Worm (Caenorhabditis elegans): ENCODE measurements around the gene fbxc-29.
"Not testable (repeated sequence)": the region's sequence is repeated elsewhere in the genome, so short reads cannot be mapped to it uniquely, and the experiment has no call there.

fbxc-29 gene

ce11 chrII:950374-950773, 34.5 kb downstream of the fbxc-29 start:
- TF ChIP-seq sem-4 (tag; optimal IDR thresholded peaks at IDR 0.05) (no peak), nhr-129 (tag; optimal IDR thresholded peaks at IDR 0.05) (no peak), crh-2 (tag; optimal IDR thresholded peaks at IDR 0.05) (no peak), nhr-11 (tag; optimal IDR thresholded peaks at IDR 0.05) (no peak), nhr-237 (tag; optimal IDR thresholded peaks at IDR 0.05) (no peak), sma-3 (GFP tag; optimal IDR thresholded peaks at IDR 0.05) (no peak), fos-1 (tag; optimal IDR thresholded peaks at IDR 0.05) (no peak), ztf-4 (tag; optimal IDR thresholded peaks at IDR 0.05) (no peak), ztf-11 (tag; optimal IDR thresholded peaks at IDR 0.05) (no peak), sma-9 (GFP tag; optimal IDR thresholded peaks at IDR 0.05) (peak; percentile 54), sma-9 (tag; optimal IDR thresholded peaks at IDR 0.05) (no peak), unc-39 (tag; optimal IDR thresholded peaks at IDR 0.05) (no peak), ceh-16 (tag; optimal IDR thresholded peaks at IDR 0.05) (no peak), unc-62 (GFP tag; optimal IDR thresholded peaks at IDR 0.05) (no peak), alr-1 (tag; optimal IDR thresholded peaks at IDR 0.05) (no peak), mab-5 (tag; optimal IDR thresholded peaks at IDR 0.05) (no peak), nhr-10 (tag; optimal IDR thresholded peaks at IDR 0.05) (no peak), C34F6.9 (tag; optimal IDR thresholded peaks at IDR 0.05) (peak; percentile 34), unc-55 (GFP tag; optimal IDR thresholded peaks at IDR 0.05) (peak; percentile 33)

ce11 chrII:953052-953451, 37.2 kb downstream of the fbxc-29 start:
- TF ChIP-seq peb-1 (tag; optimal IDR thresholded peaks at IDR 0.05) (no peak), unc-39 (tag; optimal IDR thresholded peaks at IDR 0.05) (no peak), nhr-12 (tag; optimal IDR thresholded peaks at IDR 0.05) (no peak), elt-3 (tag; optimal IDR thresholded peaks at IDR 0.05) (no peak)

- not testable (repeated sequence) for TF ChIP-seq unc-62 (GFP tag; optimal IDR thresholded peaks at IDR 0.05); nhr-25 (tag; optimal IDR thresholded peaks at IDR 0.05); elt-3 (tag; optimal IDR thresholded peaks at IDR 0.05)
Measured at ce11 chrII:954626-955025, 38.7 kb downstream of the fbxc-29 start, which contains the start of gene fbxc-7. fbxc-7 (plus strand) TSS chrII:954926.

DNA sequence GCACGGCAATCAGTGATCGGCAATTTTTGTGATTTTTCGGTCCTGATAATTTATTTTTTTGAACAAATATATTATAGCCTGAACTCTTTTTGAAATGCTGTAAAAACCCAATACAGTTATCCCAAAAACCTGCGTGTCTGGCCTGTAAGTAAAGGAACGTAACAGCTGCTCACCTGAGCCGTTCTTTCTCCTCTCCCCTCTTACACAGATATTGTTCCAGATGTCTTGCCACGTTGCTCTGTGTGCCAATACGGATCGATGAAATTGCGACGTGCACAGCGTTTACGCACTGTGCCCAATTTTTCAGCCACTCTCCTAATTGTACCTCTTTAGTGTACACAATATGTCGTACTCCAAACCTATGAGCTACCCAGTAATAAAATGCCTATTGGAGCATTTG, 42.7 kb downstream of the fbxc-29 start, which contains the start of gene sdz-4:
Gene sdz-4 (plus strand): TSS at position 301 of the 400 bp plus-strand sequence.
- TF ChIP-seq lsy-2 (tag; optimal IDR thresholded peaks at IDR 0.05) (no peak), sem-4 (tag; optimal IDR thresholded peaks at IDR 0.05) (no peak), lin-13 (GFP tag; optimal IDR thresholded peaks at IDR 0.05) (no peak), ztf-11 (tag; optimal IDR thresholded peaks at IDR 0.05) (no peak), zag-1 (tag; optimal IDR thresholded peaks at IDR 0.05) (no peak), aly-2 (tag; optimal IDR thresholded peaks at IDR 0.05) (no peak), R02D3.7 (tag; optimal IDR thresholded peaks at IDR 0.05) (no peak), gmeb-1 (tag; optimal IDR thresholded peaks at IDR 0.05) (no peak), nhr-11 (tag; optimal IDR thresholded peaks at IDR 0.05) (no peak), C34F6.9 (tag; optimal IDR thresholded peaks at IDR 0.05) (no peak), elt-3 (tag; optimal IDR thresholded peaks at IDR 0.05) (no peak), snpc-4 (tag; optimal IDR thresholded peaks at IDR 0.05) (no peak), unc-62 (GFP tag; optimal IDR thresholded peaks at IDR 0.05) (no peak), alr-1 (tag; optimal IDR thresholded peaks at IDR 0.05) (no peak), blmp-1 (tag; optimal IDR thresholded peaks at IDR 0.05; ENCODE audit: insufficient read depth) (no peak)

DNA sequence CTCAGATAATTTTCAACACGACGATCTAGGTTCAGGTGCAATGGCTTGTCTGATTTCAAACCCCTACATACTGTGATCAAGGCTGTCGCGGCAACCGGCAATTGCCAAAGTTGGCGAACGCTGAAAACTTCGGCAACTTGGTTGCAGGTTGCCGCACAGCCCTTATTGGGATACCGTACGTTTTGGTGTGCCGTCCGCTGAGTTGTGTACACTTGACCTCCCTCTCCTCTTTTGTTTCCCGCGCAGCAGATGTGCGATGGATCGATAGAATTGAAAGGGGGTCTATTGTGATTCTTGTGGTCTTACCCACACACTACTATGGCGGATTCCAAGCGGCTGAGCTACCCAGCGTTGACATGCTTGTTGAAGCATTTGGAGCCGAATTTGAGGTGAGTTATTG, 44.3 kb downstream of the fbxc-29 start, which contains the start of the genes C32B5.18 and C32B5.7:
Gene C32B5.18 (plus strand): TSS at position 301 of the 400 bp plus-strand sequence.
Gene C32B5.7 (plus strand): TSS at position 311 of the 400 bp plus-strand sequence.
- no peak for TF ChIP-seq ceh-82 (tag; optimal IDR thresholded peaks at IDR 0.05)
- no peak for TF ChIP-seq nhr-25 (tag; optimal IDR thresholded peaks at IDR 0.05)
- TF ChIP-seq aly-2 (tag; optimal IDR thresholded peaks at IDR 0.05), result no peak
- no peak for TF ChIP-seq lsy-2 (tag; optimal IDR thresholded peaks at IDR 0.05)
- no peak for TF ChIP-seq skn-1 (tag; optimal IDR thresholded peaks at IDR 0.05)
- no peak for TF ChIP-seq lin-39 (tag; optimal IDR thresholded peaks at IDR 0.05)
- no peak for TF ChIP-seq mdl-1 (tag; optimal IDR thresholded peaks at IDR 0.05)
- no peak for TF ChIP-seq Y55F3AM.14 (GFP tag; optimal IDR thresholded peaks at IDR 0.05)
- no peak for TF ChIP-seq lin-11 (tag; optimal IDR thresholded peaks at IDR 0.05)
- TF ChIP-seq nhr-6 (tag; optimal IDR thresholded peaks at IDR 0.05), result no peak
- no peak for TF ChIP-seq mbf-1 (tag; optimal IDR thresholded peaks at IDR 0.05)
